Fruit fly (Drosophila melanogaster) whole organism, embryonic: ENCODE results near the gene Cdc42.

ENCODE experiments used
- Awh ChIP-seq: fragments of 200-800 bp; sonication (Bioruptor generic); IDR thresholded peaks from 2 replicates; pipeline ENCODE4, ENCODE4 v1.3.6; 2022; ENCODE audit warnings: missing biosample characterization, missing genetic modification characterization
- CG10366 ChIP-seq: fragments of 200-800 bp; sonication (Bioruptor generic); IDR thresholded peaks from 2 replicates; pipeline ENCODE4 v1.3.6; 2022; ENCODE audit warnings: missing biosample characterization, missing genetic modification characterization
- CG11398 ChIP-seq: fragments of 200-800 bp; sonication (Bioruptor generic); optimal IDR thresholded peaks from 2 replicates; lab custom pipeline; 2016; ENCODE audit warnings: missing biosample characterization, missing genetic modification characterization
- CG11723 ChIP-seq: fragments of 200-800 bp; sonication (Bioruptor generic); optimal IDR thresholded peaks from 2 replicates; lab custom pipeline; 2017; ENCODE audit warnings: missing biosample characterization, mild to moderate bottlenecking, missing genetic modification characterization
- CG13296 ChIP-seq: fragments of 200-800 bp; sonication (Bioruptor generic); optimal IDR thresholded peaks from 3 replicates; lab custom pipeline; 2018; ENCODE audit warnings: missing biosample characterization, mild to moderate bottlenecking, missing genetic modification characterization
- CG14710 ChIP-seq: fragments of 200-800 bp; sonication (Bioruptor generic); optimal IDR thresholded peaks from 3 replicates; lab custom pipeline; 2019; ENCODE audit warnings: missing biosample characterization, mild to moderate bottlenecking, missing genetic modification characterization, moderate library complexity
- CG15514 ChIP-seq: fragments of 200-800 bp; sonication (Bioruptor generic); optimal IDR thresholded peaks from 3 replicates; lab custom pipeline; 2017; ENCODE audit warnings: missing biosample characterization, missing genetic modification characterization, mild to moderate bottlenecking, moderate library complexity, missing genetic modification reagents
- CG15696 ChIP-seq: fragments of 200-800 bp; sonication (Bioruptor generic); optimal IDR thresholded peaks from 2 replicates; lab custom pipeline; 2019; ENCODE audit warnings: missing biosample characterization, mild to moderate bottlenecking, missing genetic modification characterization, moderate library complexity
- CG1603 ChIP-seq: fragments of 200-800 bp; sonication (Bioruptor generic); optimal IDR thresholded peaks from 2 replicates; lab custom pipeline; 2019; ENCODE audit warnings: missing biosample characterization, mild to moderate bottlenecking, missing genetic modification characterization, moderate library complexity
- CG16813 ChIP-seq: fragments of 200-800 bp; sonication (Bioruptor generic); IDR thresholded peaks from 3 replicates; pipeline ENCODE4 v1.3.6; 2022; ENCODE audit warnings: missing biosample characterization, missing genetic modification characterization; ENCODE audit not compliant: partially characterized antibody
- CG17361 ChIP-seq: fragments of 200-800 bp; sonication (Bioruptor generic); IDR thresholded peaks from 3 replicates; pipeline ENCODE4 v1.3.6; 2022; ENCODE audit warnings: missing biosample characterization, missing genetic modification characterization
- CG4282 ChIP-seq: fragments of 200-800 bp; sonication (Bioruptor generic); optimal IDR thresholded peaks from 2 replicates; lab custom pipeline; 2016; ENCODE audit warnings: missing biosample characterization, missing genetic modification characterization
- CG6254 ChIP-seq: fragments of 200-800 bp; sonication (Bioruptor generic); optimal IDR thresholded peaks from 3 replicates; lab custom pipeline; 2017; ENCODE audit warnings: mild to moderate bottlenecking, missing biosample characterization, missing genetic modification reagents, missing genetic modification characterization
- CG6683 ChIP-seq: fragments of 200-800 bp; sonication (Bioruptor generic); optimal IDR thresholded peaks from 2 replicates; lab custom pipeline; 2017; ENCODE audit warnings: missing biosample characterization, mild to moderate bottlenecking, missing genetic modification characterization, missing genetic modification reagents
- CG7372 ChIP-seq: fragments of 200-800 bp; sonication (Bioruptor generic); IDR thresholded peaks from 2 replicates; pipeline ENCODE4 v1.3.6; 2022; ENCODE audit warnings: missing biosample characterization, missing genetic modification characterization
- CG8290 ChIP-seq, 3 experiments: fragments of 200-800 bp; sonication (Bioruptor generic); optimal IDR thresholded peaks; 2 replicates each; lab custom pipeline; 2016 to 2019; ENCODE audit warnings: missing biosample characterization in 3 of 3, missing genetic modification characterization in 3 of 3, mild to moderate bottlenecking in 2 of 3, moderate library complexity in 1 of 3
- CG8765 ChIP-seq: fragments of 200-800 bp; sonication (Bioruptor generic); IDR thresholded peaks from 2 replicates; pipeline ENCODE4 v1.3.6; 2022; ENCODE audit warnings: missing biosample characterization, missing genetic modification characterization
- CG9609 ChIP-seq: fragments of 200-800 bp; sonication (Bioruptor generic); optimal IDR thresholded peaks from 3 replicates; lab custom pipeline; 2016; ENCODE audit warnings: missing biosample characterization, missing genetic modification characterization
- CHES-1-like ChIP-seq: fragments of 200-800 bp; sonication (Bioruptor generic); optimal IDR thresholded peaks from 2 replicates; lab custom pipeline; 2016; ENCODE audit warnings: missing biosample characterization, missing genetic modification characterization
- Dp ChIP-seq: fragments of 200-800 bp; sonication (Bioruptor generic); optimal IDR thresholded peaks from 2 replicates; lab custom pipeline; 2018; ENCODE audit warnings: missing biosample characterization, mild to moderate bottlenecking, missing genetic modification characterization, moderate library complexity
- Lpt ChIP-seq: fragments of >200 bp; optimal IDR thresholded peaks from 2 replicates; lab custom pipeline; 2018; ENCODE audit warnings: missing biosample characterization, missing genetic modification characterization
- Med ChIP-seq: fragments of 200-800 bp; sonication (Bioruptor generic); peaks from one replicate; lab custom pipeline; 2016; ENCODE audit warnings: missing biosample characterization, missing genetic modification characterization, mild to moderate bottlenecking, inconsistent platforms, moderate library complexity
- NFAT ChIP-seq: fragments of 200-800 bp; sonication (Bioruptor generic); IDR thresholded peaks from 2 replicates; pipeline ENCODE4 v1.3.6; 2022; ENCODE audit warnings: missing biosample characterization, missing genetic modification characterization
- NfI ChIP-seq: fragments of 200-800 bp; sonication (Bioruptor generic); optimal IDR thresholded peaks from 3 replicates; lab custom pipeline; 2018; ENCODE audit warnings: missing biosample characterization, mild to moderate bottlenecking, missing genetic modification characterization, moderate library complexity
- Rfx ChIP-seq: fragments of 200-800 bp; sonication (Bioruptor generic); IDR thresholded peaks from 2 replicates; pipeline ENCODE4 v1.3.6; 2022; ENCODE audit warnings: missing biosample characterization, missing genetic modification characterization
- Xbp1 ChIP-seq: fragments of 200-800 bp; sonication (Bioruptor generic); optimal IDR thresholded peaks from 3 replicates; lab custom pipeline; 2016; ENCODE audit warnings: missing biosample characterization, mild to moderate bottlenecking, missing genetic modification characterization
- amos ChIP-seq: fragments of 200-800 bp; sonication (Bioruptor generic); IDR thresholded peaks from 2 replicates; pipeline ENCODE4 v1.3.6; 2022; ENCODE audit warnings: missing biosample characterization, missing genetic modification characterization; ENCODE audit not compliant: partially characterized antibody
- aop ChIP-seq: fragments of 200-800 bp; sonication (Bioruptor generic); IDR thresholded peaks from 2 replicates; pipeline ENCODE4 v1.3.6; 2022; ENCODE audit warnings: missing biosample characterization, missing genetic modification characterization
- ash1 ChIP-seq: fragments of 200-800 bp; sonication (Bioruptor generic); optimal IDR thresholded peaks from 2 replicates; lab custom pipeline; 2018; ENCODE audit warnings: missing biosample characterization, mild to moderate bottlenecking, missing genetic modification characterization
- ato ChIP-seq: fragments of 200-800 bp; sonication (Bioruptor generic); IDR thresholded peaks from 2 replicates; pipeline ENCODE4 v1.3.6; 2022; ENCODE audit warnings: missing biosample characterization, missing genetic modification characterization; ENCODE audit not compliant: partially characterized antibody
- az2 ChIP-seq: fragments of 200-800 bp; sonication (Bioruptor generic); optimal IDR thresholded peaks from 3 replicates; lab custom pipeline; 2016; ENCODE audit warnings: missing biosample characterization, missing genetic modification characterization
- bbx ChIP-seq: fragments of 200-800 bp; sonication (Bioruptor generic); IDR thresholded peaks from 2 replicates; pipeline ENCODE4 v1.3.6; 2022; ENCODE audit warnings: missing biosample characterization, missing genetic modification characterization; ENCODE audit not compliant: partially characterized antibody
- btn ChIP-seq: fragments of 200-800 bp; sonication (Bioruptor generic); optimal IDR thresholded peaks from 2 replicates; lab custom pipeline; 2016; ENCODE audit warnings: missing biosample characterization, missing genetic modification characterization
- gt ChIP-seq: fragments of 200-800 bp; sonication (Bioruptor generic); IDR thresholded peaks from 2 replicates; pipeline ENCODE4 v1.3.6; 2022; ENCODE audit warnings: missing biosample characterization, missing genetic modification characterization
- ind ChIP-seq: fragments of 200-800 bp; sonication (Bioruptor generic); optimal IDR thresholded peaks from 3 replicates; lab custom pipeline; 2016; ENCODE audit warnings: missing biosample characterization, missing genetic modification characterization
- knrl ChIP-seq: fragments of 200-800 bp; sonication (Bioruptor generic); IDR thresholded peaks from 3 replicates; pipeline ENCODE4 v1.3.6; 2022; ENCODE audit warnings: missing biosample characterization, missing genetic modification characterization; ENCODE audit not compliant: partially characterized antibody
- maf-S ChIP-seq: fragments of 200-800 bp; sonication (Bioruptor generic); optimal IDR thresholded peaks from 2 replicates; lab custom pipeline; 2016; ENCODE audit warnings: missing biosample characterization, missing genetic modification characterization
- mld ChIP-seq: fragments of 200-800 bp; sonication (Bioruptor generic); IDR thresholded peaks from 3 replicates; pipeline ENCODE4 v1.3.6; 2022; ENCODE audit warnings: missing biosample characterization, missing genetic modification characterization; ENCODE audit not compliant: partially characterized antibody
- nerfin-2 ChIP-seq: fragments of 200-800 bp; sonication (Bioruptor generic); IDR thresholded peaks from 2 replicates; pipeline ENCODE4 v1.3.6; 2022; ENCODE audit warnings: missing biosample characterization, missing genetic modification characterization; ENCODE audit not compliant: partially characterized antibody
- onecut ChIP-seq: fragments of 200-800 bp; sonication (Bioruptor generic); IDR thresholded peaks from 2 replicates; pipeline ENCODE4 v1.3.6; 2022; ENCODE audit warnings: missing biosample characterization, missing genetic modification characterization
- ro ChIP-seq: fragments of 200-800 bp; sonication (Bioruptor generic); IDR thresholded peaks from 2 replicates; pipeline ENCODE4 v1.3.6; 2022; ENCODE audit warnings: missing biosample characterization, missing genetic modification characterization
- run ChIP-seq: fragments of 200-800 bp; sonication (Bioruptor generic); optimal IDR thresholded peaks from 3 replicates; lab custom pipeline; 2018; ENCODE audit warnings: missing biosample characterization, mild to moderate bottlenecking, missing genetic modification characterization
- slp2 ChIP-seq: fragments of 200-800 bp; sonication (Bioruptor generic); optimal IDR thresholded peaks from 2 replicates; lab custom pipeline; 2016; ENCODE audit warnings: missing biosample characterization, missing genetic modification characterization
- sna ChIP-seq: fragments of 200-800 bp; sonication (Bioruptor generic); IDR thresholded peaks from 2 replicates; pipeline ENCODE4 v1.3.6; 2022; ENCODE audit warnings: missing biosample characterization, missing genetic modification characterization; ENCODE audit not compliant: partially characterized antibody
- tin ChIP-seq: fragments of 200-800 bp; sonication (Bioruptor generic); optimal IDR thresholded peaks from 3 replicates; lab custom pipeline; 2016; ENCODE audit warnings: missing biosample characterization, missing genetic modification characterization
- trem ChIP-seq: fragments of 200-800 bp; optimal IDR thresholded peaks from 3 replicates; lab custom pipeline; 2019; ENCODE audit warnings: missing biosample characterization, mild to moderate bottlenecking, missing genetic modification characterization, moderate library complexity
- unc-4 ChIP-seq: fragments of 200-800 bp; sonication (Bioruptor generic); IDR thresholded peaks from 2 replicates; pipeline ENCODE4 v1.3.6; 2022; ENCODE audit warnings: missing biosample characterization, missing genetic modification characterization; ENCODE audit not compliant: partially characterized antibody

Cdc42 gene

DNA sequence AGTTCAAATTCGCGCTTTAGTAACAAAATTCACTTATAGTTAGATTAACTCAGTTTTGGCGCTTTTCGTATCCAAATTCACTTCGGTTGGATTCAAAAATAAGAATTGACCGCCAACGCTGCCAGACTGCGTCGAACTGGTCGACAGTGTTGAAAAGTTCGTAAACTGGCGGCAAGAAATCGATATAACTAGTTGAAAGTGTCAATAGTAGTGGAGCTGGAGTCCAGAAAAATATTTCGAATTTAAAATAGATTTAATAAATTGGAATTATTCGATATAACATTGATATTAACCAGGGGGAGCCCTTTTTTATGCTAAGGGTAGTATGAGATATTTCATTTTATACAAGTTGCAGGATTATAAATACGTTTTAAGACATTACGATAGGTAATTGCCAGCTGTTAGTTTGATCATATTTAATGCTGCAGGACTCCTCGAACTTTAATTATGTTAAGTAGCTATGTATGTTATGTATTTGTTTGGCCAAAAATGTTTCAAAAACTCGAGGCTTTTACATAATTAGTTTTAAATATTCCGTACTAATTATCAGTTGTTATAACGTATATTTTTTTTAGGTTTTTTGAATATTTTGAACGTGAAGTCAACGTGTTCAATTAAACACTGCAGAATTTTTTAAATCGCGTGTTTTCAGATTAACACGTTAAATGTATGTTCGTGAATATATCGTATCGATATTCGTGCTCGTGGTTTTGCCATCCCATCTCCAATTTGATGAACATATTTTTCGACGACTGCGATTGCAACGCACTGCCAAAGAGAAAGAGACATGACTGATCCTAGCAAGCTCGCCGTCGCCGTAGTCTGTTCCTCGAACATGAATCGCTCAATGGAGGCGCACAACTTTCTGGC, 32.8 kb upstream of the Cdc42 start, which contains the start of the genes CG14223 and Ssu72 (continued):
- TF ChIP-seq aop (GFP tag; lab: Robert Waterston, UW) (no peak), CG15514 (GFP tag; lab: Kevin White, UChicago) (peak; percentile 13), CG16813 (GFP tag; lab: Robert Waterston, UW) (peak; percentile 75), nerfin-2 (GFP tag; lab: Robert Waterston, UW) (peak; percentile 70), trem (tag; lab: Kevin White, UChicago) (peak; percentile 6), unc-4 (GFP tag; lab: Robert Waterston, UW) (peak; percentile 62), tin (no peak), CG8290 (GFP tag; optimal IDR thresholded peaks at IDR 0.05; lab: Kevin White, UChicago) (no peak), CG8290 (tag; optimal IDR thresholded peaks at IDR 0.05; lab: Kevin White, UChicago) (peak in 1 of 2 experiments; percentile 47), ash1 (GFP tag; lab: Kevin White, UChicago) (no peak), btn (no peak), mld (GFP tag; lab: Robert Waterston, UW) (0 out of 3 replicates have a peak, but pooled peaks have one; percentile 44), Med (GFP tag; lab: Kevin White, UChicago) (peak; percentile 82), ato (peak; percentile 64), NfI (GFP tag; lab: Kevin White, UChicago) (no peak), CG9609 (GFP tag; lab: Kevin White, UChicago) (no peak), slp2 (GFP tag; lab: Kevin White, UChicago) (no peak), CG14710 (tag; lab: Kevin White, UChicago) (peak; percentile 31), ind (GFP tag; lab: Kevin White, UChicago) (no peak), CG10366 (no peak; the same call in 1 of the 2 replicates), amos (GFP tag; lab: Robert Waterston, UW) (peak; percentile 87), CG13296 (GFP tag; lab: Kevin White, UChicago) (no peak), CG1603 (tag; lab: Kevin White, UChicago) (peak; percentile 45), CHES-1-like (GFP tag; lab: Kevin White, UChicago) (no peak), CG6254 (GFP tag; lab: Kevin White, UChicago) (no peak), Lpt (GFP tag; lab: Kevin White, UChicago) (no peak), onecut (GFP tag; lab: Robert Waterston, UW) (peak; percentile 81), az2 (GFP tag; lab: Kevin White, UChicago) (no peak), CG4282 (GFP tag; lab: Kevin White, UChicago) (no peak), run (tag; lab: Kevin White, UChicago) (no peak), Rfx (GFP tag; lab: Robert Waterston, UW) (peak; percentile 16; the same call in 1 of the 2 replicates), CG11723 (GFP tag; lab: Kevin White, UChicago) (no peak), Dp (GFP tag; lab: Kevin White, UChicago) (peak; percentile 86), CG17361 (GFP tag; lab: Robert Waterston, UW) (no peak; the same call in 2 of the 3 replicates), bbx (GFP tag; lab: Robert Waterston, UW) (peak; percentile 83), CG6683 (no peak), CG8765 (no peak), CG15696 (tag; lab: Kevin White, UChicago) (no peak), maf-S (no peak), knrl (GFP tag; lab: Robert Waterston, UW) (peak; percentile 78; the same call in 2 of the 3 replicates), NFAT (GFP tag; lab: Robert Waterston, UW) (no peak), CG7372 (no peak), Xbp1 (GFP tag; lab: Kevin White, UChicago) (no peak), Awh (GFP tag; lab: Robert Waterston, UW) (no peak), sna (GFP tag; lab: Robert Waterston, UW) (peak; percentile 74), CG11398 (GFP tag; lab: Kevin White, UChicago) (no peak), gt (GFP tag; lab: Robert Waterston, UW) (no peak), ro (no peak)
